Worm (Caenorhabditis elegans) whole organism, young adult: Measurements from ENCODE around the gene spt-4.

Source experiments
- B0035.1 ChIP-seq: sonication (generic microtip); optimal IDR thresholded peaks from 2 replicates; lab custom pipeline; 2016; ENCODE audit warnings: missing genetic modification characterization, mild to moderate bottlenecking, missing compliant biosample characterization, missing genotype, missing genetic modification reagents
- B0261.1 ChIP-seq: sonication (generic microtip); optimal IDR thresholded peaks from 2 replicates; lab custom pipeline; 2016; ENCODE audit warnings: mild to moderate bottlenecking, missing genetic modification characterization, moderate library complexity, missing compliant biosample characterization
- B0336.3 ChIP-seq: fragments of 200-800 bp; sonication (Bioruptor generic); IDR thresholded peaks from 2 replicates; pipeline ENCODE4 v1.3.6; 2022; ENCODE audit warnings: missing genetic modification characterization, missing compliant biosample characterization
- C06A6.2 ChIP-seq: fragments of 200-800 bp; sonication (Bioruptor generic); conservative IDR thresholded peaks from 2 replicates; pipeline ENCODE4 v1.3.6; 2022; ENCODE audit warnings: missing genetic modification characterization, missing compliant biosample characterization
- F33H1.4 ChIP-seq: fragments of 200-800 bp; sonication (Bioruptor generic); IDR thresholded peaks from 2 replicates; pipeline ENCODE4 v1.3.6; 2022; ENCODE audit warnings: missing genetic modification reagents, missing genetic modification characterization, missing compliant biosample characterization
- F39B2.1 ChIP-seq: fragments of 200-800 bp; sonication (Bioruptor generic); IDR thresholded peaks from 2 replicates; pipeline ENCODE4 v1.3.6; 2022; ENCODE audit warnings: missing genetic modification reagents, missing genetic modification characterization, missing compliant biosample characterization
- F55B11.4 ChIP-seq: sonication (generic microtip); optimal IDR thresholded peaks from 2 replicates; lab custom pipeline; 2016; ENCODE audit warnings: missing compliant biosample characterization, missing genetic modification characterization, borderline replicate concordance; ENCODE audit not compliant: insufficient read depth
- F57C9.4 ChIP-seq: sonication (generic microtip); optimal IDR thresholded peaks from 2 replicates; lab custom pipeline; 2017; ENCODE audit warnings: mild to moderate bottlenecking, missing genetic modification characterization, missing compliant biosample characterization
- T07F8.4 ChIP-seq: sonication (generic microtip); optimal IDR thresholded peaks from 2 replicates; lab custom pipeline; 2016; ENCODE audit warnings: mild to moderate bottlenecking, missing genetic modification characterization, moderate library complexity, missing compliant biosample characterization
- Y53G8AR.9 ChIP-seq: fragments of 200-800 bp; sonication (Bioruptor generic); conservative IDR thresholded peaks from 2 replicates; pipeline ENCODE4 v1.3.6; 2022; ENCODE audit warnings: missing genetic modification reagents, missing genetic modification characterization, missing compliant biosample characterization
- athp-1 ChIP-seq: sonication (generic microtip); optimal IDR thresholded peaks from 2 replicates; lab custom pipeline; 2017; ENCODE audit warnings: mild to moderate bottlenecking, missing genetic modification characterization, missing compliant biosample characterization
- attf-5 ChIP-seq: fragments of 200-800 bp; sonication (Bioruptor generic); optimal IDR thresholded peaks from 2 replicates; lab custom pipeline; 2018; ENCODE audit warnings: mild to moderate bottlenecking, missing genetic modification characterization, missing compliant biosample characterization
- ceh-40 ChIP-seq: fragments of 200-800 bp; sonication (Bioruptor generic); IDR thresholded peaks from 2 replicates; pipeline ENCODE4 v1.3.6; 2022; ENCODE audit warnings: missing genetic modification characterization, missing compliant biosample characterization
- ceh-79 ChIP-seq: sonication (generic microtip); optimal IDR thresholded peaks from 2 replicates; lab custom pipeline; 2017; ENCODE audit warnings: mild to moderate bottlenecking, missing genetic modification characterization, missing compliant biosample characterization
- chd-7 ChIP-seq: sonication (generic microtip); optimal IDR thresholded peaks from 2 replicates; lab custom pipeline; 2016; ENCODE audit warnings: mild to moderate bottlenecking, missing genetic modification characterization, moderate library complexity, missing compliant biosample characterization
- die-1 ChIP-seq: sonication (generic microtip); optimal IDR thresholded peaks from 2 replicates; lab custom pipeline; 2016; ENCODE audit warnings: missing genotype, mild to moderate bottlenecking, missing genetic modification characterization, missing compliant biosample characterization
- dox-1 ChIP-seq: fragments of 200-800 bp; sonication (Bioruptor generic); IDR thresholded peaks from 2 replicates; pipeline ENCODE4 v1.3.6; 2022; ENCODE audit warnings: missing genetic modification reagents, missing genetic modification characterization, missing compliant biosample characterization
- dpl-1 ChIP-seq: fragments of 150-350 bp; optimal IDR thresholded peaks from 2 replicates; lab custom pipeline; 2014; ENCODE audit warnings: missing biosample characterization, missing genetic modification reagents, missing genetic modification characterization
- ekl-4 ChIP-seq: fragments of 200-800 bp; sonication (Bioruptor generic); IDR thresholded peaks from 2 replicates; pipeline ENCODE4 v1.3.6; 2022; ENCODE audit warnings: missing genetic modification reagents, missing genetic modification characterization, missing compliant biosample characterization
- gei-17 ChIP-seq: fragments of 200-800 bp; sonication (Bioruptor generic); optimal IDR thresholded peaks from 2 replicates; lab custom pipeline; 2018; ENCODE audit warnings: mild to moderate bottlenecking, missing genetic modification characterization, missing compliant biosample characterization
- hlh-12 ChIP-seq: sonication (generic microtip); optimal IDR thresholded peaks from 2 replicates; lab custom pipeline; 2016; ENCODE audit warnings: missing genetic modification characterization, missing compliant biosample characterization
- hmg-20 ChIP-seq: fragments of 200-800 bp; sonication (Bioruptor generic); IDR thresholded peaks from 2 replicates; pipeline ENCODE4 v1.3.6; 2022; ENCODE audit warnings: missing genetic modification reagents, missing genetic modification characterization, missing compliant biosample characterization
- lag-1 ChIP-seq: fragments of 200-800 bp; sonication (Bioruptor generic); IDR thresholded peaks from 2 replicates; pipeline ENCODE4 v1.3.6; 2022; ENCODE audit warnings: missing genetic modification reagents, missing genetic modification characterization, missing compliant biosample characterization
- lin-54 ChIP-seq: fragments of 200-800 bp; sonication (Bioruptor generic); optimal IDR thresholded peaks from 2 replicates; lab custom pipeline; 2018; ENCODE audit warnings: mild to moderate bottlenecking, missing genetic modification characterization, missing compliant biosample characterization
- lir-1 ChIP-seq: fragments of 200-800 bp; sonication (Bioruptor generic); conservative IDR thresholded peaks from 2 replicates; pipeline ENCODE4 v1.3.6; 2022; ENCODE audit warnings: missing genetic modification reagents, missing genetic modification characterization, missing compliant biosample characterization
- lsy-27 ChIP-seq: sonication (generic microtip); optimal IDR thresholded peaks from 2 replicates; lab custom pipeline; 2017; ENCODE audit warnings: missing genetic modification characterization, mild to moderate bottlenecking, missing compliant biosample characterization, antibody characterized with exemption, missing genotype, borderline replicate concordance; ENCODE audit not compliant: insufficient read depth
- madf-10 ChIP-seq: sonication (generic microtip); optimal IDR thresholded peaks from 2 replicates; lab custom pipeline; 2016; ENCODE audit warnings: mild to moderate bottlenecking, missing genetic modification characterization, missing compliant biosample characterization
- madf-3 ChIP-seq: fragments of 200-800 bp; sonication (Bioruptor generic); IDR thresholded peaks from 2 replicates; pipeline ENCODE4 v1.3.6; 2022; ENCODE audit warnings: missing genetic modification reagents, missing genetic modification characterization, missing compliant biosample characterization
- madf-8 ChIP-seq: fragments of 200-800 bp; sonication (Bioruptor generic); conservative IDR thresholded peaks from 2 replicates; pipeline ENCODE4 v1.3.6; 2022; ENCODE audit warnings: missing genetic modification reagents, missing genetic modification characterization, missing compliant biosample characterization
- mcd-1 ChIP-seq: fragments of 200-800 bp; sonication (Bioruptor generic); IDR thresholded peaks from 2 replicates; pipeline ENCODE4 v1.3.6; 2022; ENCODE audit warnings: missing genetic modification reagents, missing genetic modification characterization, missing compliant biosample characterization
- mel-28 ChIP-seq: sonication (generic microtip); optimal IDR thresholded peaks from 2 replicates; lab custom pipeline; 2016; ENCODE audit warnings: borderline replicate concordance, mild to moderate bottlenecking, missing genetic modification characterization, missing compliant biosample characterization
- nhr-80 ChIP-seq: sonication (generic microtip); optimal IDR thresholded peaks from 2 replicates; lab custom pipeline; 2016; ENCODE audit warnings: missing genetic modification characterization, missing compliant biosample characterization
- nhr-90 ChIP-seq: sonication (generic microtip); optimal IDR thresholded peaks from 2 replicates; lab custom pipeline; 2016; ENCODE audit warnings: missing genotype, mild to moderate bottlenecking, missing genetic modification characterization, missing compliant biosample characterization
- rcor-1 ChIP-seq: fragments of 200-800 bp; sonication (Bioruptor generic); IDR thresholded peaks from 2 replicates; pipeline ENCODE4 v1.3.6; 2022; ENCODE audit warnings: missing genetic modification reagents, missing genetic modification characterization, missing compliant biosample characterization
- rec-8 ChIP-seq, 2 experiments: sonication (generic microtip); optimal IDR thresholded peaks; 2 replicates each; lab custom pipeline; 2016; ENCODE audit warnings: mild to moderate bottlenecking in 2 of 2, missing genetic modification characterization in 2 of 2, missing genetic modification reagents in 2 of 2, missing genotype in 2 of 2, missing biosample characterization in 1 of 2, missing compliant biosample characterization in 1 of 2, moderate library complexity in 1 of 2
- repo-1 ChIP-seq: sonication (generic microtip); optimal IDR thresholded peaks from 2 replicates; lab custom pipeline; 2017; ENCODE audit warnings: mild to moderate bottlenecking, missing genetic modification characterization, missing compliant biosample characterization
- rpc-1 ChIP-seq, 2 experiments: fragments of 150-350 bp in 1 of 2; sonication (generic microtip) in 1 of 2; optimal IDR thresholded peaks; 2 replicates each; lab custom pipeline; 2014 to 2018; ENCODE audit warnings: missing biosample characterization in 1 of 2, missing genetic modification characterization in 1 of 2, missing genetic modification reagents in 1 of 2, missing genotype in 1 of 2
- sea-2 ChIP-seq: fragments of 200-800 bp; sonication (Bioruptor generic); IDR thresholded peaks from 2 replicates; pipeline ENCODE4 v1.3.6; 2022; ENCODE audit warnings: missing genetic modification characterization, missing compliant biosample characterization
- snpc-1.3 ChIP-seq: sonication (generic microtip); optimal IDR thresholded peaks from 2 replicates; lab custom pipeline; 2017; ENCODE audit warnings: missing genetic modification characterization, mild to moderate bottlenecking, missing compliant biosample characterization, antibody characterized with exemption, moderate library complexity, missing genotype, missing genetic modification reagents; ENCODE audit not compliant: insufficient read depth
- tbp1 ChIP-seq: fragments of 200-800 bp; sonication (Bioruptor generic); optimal IDR thresholded peaks from 2 replicates; lab custom pipeline; 2018; ENCODE audit warnings: mild to moderate bottlenecking, missing genetic modification characterization, missing compliant biosample characterization
- tlf-1 ChIP-seq: fragments of 200-800 bp; sonication (Bioruptor generic); optimal IDR thresholded peaks from 2 replicates; lab custom pipeline; 2018; ENCODE audit warnings: mild to moderate bottlenecking, missing genetic modification characterization, missing compliant biosample characterization
- unc-130 ChIP-seq: sonication (generic microtip); optimal IDR thresholded peaks from 2 replicates; lab custom pipeline; 2016; ENCODE audit warnings: missing genetic modification reagents, missing genetic modification characterization, missing compliant biosample characterization
- zfh-2 ChIP-seq: fragments of 200-800 bp; sonication (Bioruptor generic); conservative IDR thresholded peaks from 2 replicates; pipeline ENCODE4 v1.3.6; 2022; ENCODE audit warnings: missing genetic modification reagents, missing genetic modification characterization, missing compliant biosample characterization
- zim-3 ChIP-seq: sonication (generic microtip); optimal IDR thresholded peaks from 2 replicates; lab custom pipeline; 2017; ENCODE audit warnings: mild to moderate bottlenecking, missing genetic modification characterization, moderate library complexity, missing compliant biosample characterization
- ztf-18 ChIP-seq: sonication (generic microtip); optimal IDR thresholded peaks from 2 replicates; lab custom pipeline; 2016; ENCODE audit warnings: missing genotype, mild to moderate bottlenecking, missing genetic modification characterization, missing compliant biosample characterization
- ztf-25 ChIP-seq: fragments of 200-800 bp; sonication (Bioruptor generic); IDR thresholded peaks from 2 replicates; pipeline ENCODE4 v1.3.6; 2022; ENCODE audit warnings: missing genetic modification reagents, missing genetic modification characterization, missing compliant biosample characterization
- ztf-28 ChIP-seq: fragments of 200-800 bp; sonication (Bioruptor generic); IDR thresholded peaks from 2 replicates; pipeline ENCODE4 v1.3.6; 2022; ENCODE audit warnings: missing genetic modification reagents, missing genetic modification characterization, missing compliant biosample characterization
- ztf-6 ChIP-seq: fragments of 200-800 bp; sonication (Bioruptor generic); IDR thresholded peaks from 2 replicates; pipeline ENCODE4 v1.3.6; 2022; ENCODE audit warnings: missing genetic modification reagents, missing genetic modification characterization, missing compliant biosample characterization

Gene spt-4

ce11 chrIII:89155-89554, 19.6 kb upstream of the spt-4 start (continued):
- TF ChIP-seq madf-10 (tag; lab: Kevin White, UChicago), result peak; percentile 62
- peak; percentile 83 for TF ChIP-seq repo-1 (tag; lab: Kevin White, UChicago)
- TF ChIP-seq rpc-1 (optimal IDR thresholded peaks at IDR 0.05; lab: Kevin White, UChicago), result peak; percentile 54
- peak; percentile 83 for TF ChIP-seq rpc-1 (tag; optimal IDR thresholded peaks at IDR 0.05; lab: Kevin White, UChicago)
- no peak for TF ChIP-seq lag-1 (GFP tag; lab: Robert Waterston, UW)
- TF ChIP-seq tbp1 (GFP tag; lab: Kevin White, UChicago), result peak; percentile 94
- TF ChIP-seq gei-17, result no peak
- peak; percentile 32 for TF ChIP-seq ztf-18 (tag; lab: Kevin White, UChicago)
- peak; percentile 61 for TF ChIP-seq unc-130
- no peak for TF ChIP-seq C06A6.2 (GFP tag; lab: Robert Waterston, UW)
- TF ChIP-seq F57C9.4 (tag; lab: Kevin White, UChicago), result peak; percentile 74
- no peak for TF ChIP-seq ztf-28 (GFP tag; lab: Robert Waterston, UW)
- TF ChIP-seq lin-54 (GFP tag; lab: Kevin White, UChicago), result peak; percentile 68
- TF ChIP-seq F39B2.1 (GFP tag; lab: Robert Waterston, UW), result 0 out of 2 replicates have a peak, but pooled peaks have one; percentile 27
- peak; percentile 86 for TF ChIP-seq ztf-25 (GFP tag; lab: Robert Waterston, UW)
- no peak for TF ChIP-seq lir-1 (GFP tag; lab: Robert Waterston, UW)
- TF ChIP-seq die-1 (tag; lab: Kevin White, UChicago), result peak; percentile 89
- 0 out of 2 replicates have a peak, but pooled peaks have one; percentile 15 for TF ChIP-seq madf-3 (GFP tag; lab: Robert Waterston, UW)
- TF ChIP-seq F33H1.4 (GFP tag; lab: Robert Waterston, UW), result peak; percentile 37; the same call in 1 of the 2 replicates
- TF ChIP-seq Y53G8AR.9, result peak; percentile 86
- TF ChIP-seq hlh-12 (tag; lab: Kevin White, UChicago), result no peak
- TF ChIP-seq athp-1 (tag; lab: Kevin White, UChicago), result peak; percentile 73
- TF ChIP-seq mel-28 (tag; lab: Kevin White, UChicago), result no peak
- peak; percentile 29 to 54 for TF ChIP-seq rec-8 (tag; optimal IDR thresholded peaks at IDR 0.05; lab: Kevin White, UChicago)
- TF ChIP-seq B0035.1 (tag; lab: Kevin White, UChicago), result peak; percentile 73
- peak; percentile 72 for TF ChIP-seq lsy-27 (tag; lab: Kevin White, UChicago)
- TF ChIP-seq ceh-40 (GFP tag; lab: Robert Waterston, UW), result 0 out of 2 replicates have a peak, but pooled peaks have one; percentile 41
- TF ChIP-seq zim-3 (tag; lab: Kevin White, UChicago), result peak; percentile 92
- TF ChIP-seq ekl-4 (GFP tag; lab: Robert Waterston, UW), result peak; percentile 75
- TF ChIP-seq nhr-80 (tag; lab: Kevin White, UChicago), result no peak
- TF ChIP-seq zfh-2 (GFP tag; lab: Robert Waterston, UW), result no peak
- no peak for TF ChIP-seq F55B11.4 (tag; lab: Kevin White, UChicago)
- no peak for TF ChIP-seq sea-2 (GFP tag; lab: Robert Waterston, UW)
- TF ChIP-seq snpc-1.3 (tag; lab: Kevin White, UChicago), result peak; percentile 85
- peak; percentile 71 for TF ChIP-seq rcor-1 (GFP tag; lab: Robert Waterston, UW)
- TF ChIP-seq ztf-6 (GFP tag; lab: Robert Waterston, UW), result no peak
- 0 out of 2 replicates have a peak, but pooled peaks have one; percentile 61 for TF ChIP-seq hmg-20 (GFP tag; lab: Robert Waterston, UW)
- TF ChIP-seq chd-7 (tag; lab: Kevin White, UChicago), result peak; percentile 40
- peak; percentile 78 for TF ChIP-seq dox-1 (GFP tag; lab: Robert Waterston, UW)
- TF ChIP-seq nhr-90 (tag; lab: Kevin White, UChicago), result peak; percentile 67
- TF ChIP-seq ceh-79 (tag; lab: Kevin White, UChicago), result peak; percentile 76
- peak; percentile 19 for TF ChIP-seq T07F8.4
- peak; percentile 79 for TF ChIP-seq B0261.1 (tag; lab: Kevin White, UChicago)
- no peak for TF ChIP-seq madf-8
- peak; percentile 76 for TF ChIP-seq B0336.3 (GFP tag; lab: Robert Waterston, UW)
- TF ChIP-seq dpl-1, result no peak
- peak; percentile 63 for TF ChIP-seq tlf-1 (GFP tag; lab: Kevin White, UChicago)
- peak; percentile 53 for TF ChIP-seq mcd-1
- peak; percentile 41 for TF ChIP-seq attf-5 (GFP tag; lab: Kevin White, UChicago)
